Worm (Caenorhabditis elegans) whole organism, L4 larva: ENCODE data around the gene ccpp-6.

Source experiments
- F10B5.3 ChIP-seq: sonication (generic microtip); optimal IDR thresholded peaks from 2 replicates; lab custom pipeline; 2016; ENCODE audit warnings: mild to moderate bottlenecking, missing genetic modification characterization, missing compliant biosample characterization
- F26F4.8 ChIP-seq: fragments of 200-800 bp; sonication (Bioruptor generic); conservative IDR thresholded peaks from 2 replicates; pipeline ENCODE4 v1.3.6; 2022; ENCODE audit warnings: missing genetic modification characterization, missing compliant biosample characterization
- F44E2.7 ChIP-seq: fragments of 200-800 bp; sonication (Bioruptor generic); IDR thresholded peaks from 2 replicates; pipeline ENCODE4 v2.1.2; 2022; ENCODE audit warnings: missing genetic modification characterization, missing compliant biosample characterization
- T20F7.1 ChIP-seq: fragments of 200-800 bp; sonication (Bioruptor generic); optimal IDR thresholded peaks from 2 replicates; lab custom pipeline; 2018; ENCODE audit warnings: mild to moderate bottlenecking, missing genetic modification characterization, missing compliant biosample characterization
- T26A8.4 ChIP-seq: fragments of 200-800 bp; sonication (Bioruptor generic); IDR thresholded peaks from 2 replicates; pipeline ENCODE4 v1.3.6; 2022; ENCODE audit warnings: missing genetic modification characterization, missing compliant biosample characterization
- ZK337.2 ChIP-seq: fragments of 200-800 bp; sonication (Bioruptor generic); IDR thresholded peaks from 2 replicates; pipeline ENCODE4 v1.3.6; 2022; ENCODE audit warnings: missing genetic modification reagents, missing genetic modification characterization, missing compliant biosample characterization
- aha-1 ChIP-seq: fragments of 150-350 bp; peaks from one replicate; lab custom pipeline; 2014; ENCODE audit warnings: missing biosample characterization, missing genetic modification characterization
- ceh-28 ChIP-seq: fragments of 150-350 bp; optimal IDR thresholded peaks from 2 replicates; lab custom pipeline; 2014; ENCODE audit warnings: missing biosample characterization, missing genetic modification reagents, missing genetic modification characterization
- ceh-32 ChIP-seq: sonication (generic microtip); optimal IDR thresholded peaks from 2 replicates; lab custom pipeline; 2016; ENCODE audit warnings: mild to moderate bottlenecking, missing genetic modification characterization, missing compliant biosample characterization; ENCODE audit not compliant: poor library complexity
- cey-2 ChIP-seq: sonication (generic microtip); optimal IDR thresholded peaks from 3 replicates; lab custom pipeline; 2017; ENCODE audit warnings: missing genetic modification characterization, mild to moderate bottlenecking, missing compliant biosample characterization, antibody characterized with exemption, borderline replicate concordance; ENCODE audit not compliant: insufficient read depth
- ctbp-1 ChIP-seq: fragments of 200-800 bp; sonication (Bioruptor generic); IDR thresholded peaks from 2 replicates; pipeline ENCODE4 v1.3.6; 2022; ENCODE audit warnings: missing genetic modification reagents, missing genetic modification characterization, missing compliant biosample characterization
- daf-12 ChIP-seq: fragments of 150-350 bp; optimal IDR thresholded peaks from 2 replicates; lab custom pipeline; 2014; ENCODE audit warnings: missing biosample characterization, missing genetic modification reagents, missing genetic modification characterization
- dve-1 ChIP-seq: sonication (generic microtip); optimal IDR thresholded peaks from 2 replicates; lab custom pipeline; 2017; ENCODE audit warnings: antibody characterized with exemption, mild to moderate bottlenecking, missing genetic modification characterization, missing compliant biosample characterization; ENCODE audit not compliant: insufficient read depth
- fkh-10 ChIP-seq: fragments of 150-350 bp; optimal IDR thresholded peaks from 2 replicates; lab custom pipeline; 2014; ENCODE audit warnings: missing biosample characterization, missing genetic modification reagents, missing genetic modification characterization
- hif-1 ChIP-seq, 2 experiments: sonication (generic microtip); optimal IDR thresholded peaks; 2 replicates each; lab custom pipeline; 2016 to 2017; ENCODE audit warnings: missing compliant biosample characterization in 2 of 2, missing genetic modification characterization in 2 of 2, missing genetic modification reagents in 2 of 2, missing genotype in 2 of 2, mild to moderate bottlenecking in 1 of 2
- jun-1 ChIP-seq: fragments of 150-350 bp; optimal IDR thresholded peaks from 2 replicates; lab custom pipeline; 2014; ENCODE audit warnings: missing biosample characterization, missing genetic modification reagents, missing genetic modification characterization
- lin-15B ChIP-seq: fragments of 150-350 bp; sonication (generic microtip); optimal IDR thresholded peaks from 3 replicates; lab custom pipeline; 2014; ENCODE audit warnings: missing biosample characterization, missing genetic modification characterization
- lin-38 ChIP-seq: fragments of 200-800 bp; sonication (Bioruptor generic); IDR thresholded peaks from 2 replicates; pipeline ENCODE4 v1.3.6; 2022; ENCODE audit warnings: missing genetic modification reagents, missing genetic modification characterization, missing compliant biosample characterization
- lsy-2 ChIP-seq, 2 experiments: fragments of 150-350 bp in 1 of 2; sonication (generic microtip) in 1 of 2; optimal IDR thresholded peaks; 2 replicates each; lab custom pipeline; 2014 to 2017; ENCODE audit warnings: missing biosample characterization in 2 of 2, missing genetic modification characterization in 2 of 2
- madf-5 ChIP-seq, 2 experiments: fragments of 200-800 bp; sonication (Bioruptor generic); IDR thresholded peaks; 2 replicates each; pipeline ENCODE4 v1.3.6; 2022; ENCODE audit warnings: missing compliant biosample characterization in 2 of 2, missing genetic modification characterization in 2 of 2
- mdl-1 ChIP-seq, 2 experiments: fragments of 150-350 bp in 1 of 2; sonication (generic microtip) in 1 of 2; optimal IDR thresholded peaks; 2 replicates each; lab custom pipeline; 2014 to 2017; ENCODE audit warnings: missing biosample characterization in 2 of 2, missing genetic modification characterization in 2 of 2
- mdt-29 ChIP-seq: fragments of 200-800 bp; sonication (Bioruptor generic); IDR thresholded peaks from 2 replicates; pipeline ENCODE4 v1.3.6; 2022; ENCODE audit warnings: missing genetic modification reagents, missing genetic modification characterization, missing compliant biosample characterization
- mxl-2 ChIP-seq: fragments of 200-800 bp; sonication (Bioruptor generic); conservative IDR thresholded peaks from 2 replicates; pipeline ENCODE4 v1.3.6; 2022; ENCODE audit warnings: missing genetic modification reagents, missing genetic modification characterization, missing compliant biosample characterization
- mxl-3 ChIP-seq: fragments of 200-800 bp; sonication (Bioruptor generic); optimal IDR thresholded peaks from 2 replicates; lab custom pipeline; 2018; ENCODE audit warnings: mild to moderate bottlenecking, missing genetic modification characterization, missing compliant biosample characterization
- nhr-111 ChIP-seq: fragments of 200-800 bp; sonication (Bioruptor generic); optimal IDR thresholded peaks from 2 replicates; lab custom pipeline; 2018; ENCODE audit warnings: mild to moderate bottlenecking, missing genetic modification characterization, missing compliant biosample characterization
- nhr-25 ChIP-seq: sonication (generic microtip); optimal IDR thresholded peaks from 2 replicates; lab custom pipeline; 2017; ENCODE audit warnings: missing genetic modification characterization, mild to moderate bottlenecking, missing compliant biosample characterization, antibody characterized with exemption, moderate library complexity, borderline replicate concordance; ENCODE audit not compliant: insufficient read depth
- nhr-28 ChIP-seq: fragments of 150-350 bp; optimal IDR thresholded peaks from 2 replicates; lab custom pipeline; 2014; ENCODE audit warnings: missing biosample characterization, missing genetic modification characterization
- nhr-41 ChIP-seq: fragments of 200-800 bp; sonication (Bioruptor generic); IDR thresholded peaks from 2 replicates; pipeline ENCODE4 v1.3.6; 2022; ENCODE audit warnings: missing genetic modification reagents, missing genetic modification characterization, missing compliant biosample characterization
- nhr-42 ChIP-seq: fragments of 200-800 bp; sonication (Bioruptor generic); IDR thresholded peaks from 2 replicates; pipeline ENCODE4 v1.3.6; 2022; ENCODE audit warnings: missing genetic modification characterization, missing compliant biosample characterization
- nhr-48 ChIP-seq: sonication (generic microtip); optimal IDR thresholded peaks from 2 replicates; lab custom pipeline; 2016; ENCODE audit warnings: mild to moderate bottlenecking, missing genetic modification characterization, missing compliant biosample characterization
- nhr-6 ChIP-seq: fragments of 150-350 bp; optimal IDR thresholded peaks from 2 replicates; lab custom pipeline; 2014; ENCODE audit warnings: missing biosample characterization, missing genetic modification characterization
- pha-4 ChIP-seq, 2 experiments: fragments of 150-350 bp in 1 of 2; fragments of 200-800 bp in 1 of 2; sonication (Bioruptor generic) in 1 of 2; IDR thresholded peaks in 1 of 2; optimal IDR thresholded peaks in 1 of 2; 2 replicates each; pipeline versions ENCODE4 v1.3.6 to Lab custom; 2014 to 2022; ENCODE audit warnings: missing genetic modification characterization in 2 of 2, missing genetic modification reagents in 2 of 2, missing biosample characterization in 1 of 2, missing compliant biosample characterization in 1 of 2
- php-3 ChIP-seq: fragments of 200-800 bp; sonication (Bioruptor generic); IDR thresholded peaks from 2 replicates; pipeline ENCODE4 v1.3.6; 2022; ENCODE audit warnings: missing genetic modification reagents, missing genetic modification characterization, missing compliant biosample characterization
- pqm-1 ChIP-seq: sonication (generic microtip); optimal IDR thresholded peaks from 2 replicates; lab custom pipeline; 2017; ENCODE audit warnings: missing biosample characterization, missing genetic modification characterization
- saeg-2 ChIP-seq: fragments of 200-800 bp; sonication (Bioruptor generic); IDR thresholded peaks from 2 replicates; pipeline ENCODE4 v1.3.6; 2022; ENCODE audit warnings: missing genetic modification reagents, missing genetic modification characterization, missing compliant biosample characterization
- sdz-12 ChIP-seq: fragments of 200-800 bp; sonication (Bioruptor generic); optimal IDR thresholded peaks from 2 replicates; lab custom pipeline; 2018; ENCODE audit warnings: mild to moderate bottlenecking, missing genetic modification characterization, missing compliant biosample characterization
- set-16 ChIP-seq: fragments of 200-800 bp; sonication (Bioruptor generic); IDR thresholded peaks from 2 replicates; pipeline ENCODE4 v1.3.6; 2022; ENCODE audit warnings: missing genetic modification reagents, missing genetic modification characterization, missing compliant biosample characterization
- snpc-1.2 ChIP-seq: fragments of 200-800 bp; sonication (Bioruptor generic); IDR thresholded peaks from 2 replicates; pipeline ENCODE4 v1.3.6; 2022; ENCODE audit warnings: missing genetic modification reagents, missing genetic modification characterization, missing compliant biosample characterization
- spr-1 ChIP-seq: sonication (generic microtip); optimal IDR thresholded peaks from 2 replicates; lab custom pipeline; 2016; ENCODE audit warnings: mild to moderate bottlenecking, missing genetic modification characterization, missing compliant biosample characterization
- spr-3 ChIP-seq: fragments of 200-800 bp; sonication (Bioruptor generic); optimal IDR thresholded peaks from 2 replicates; lab custom pipeline; 2018; ENCODE audit warnings: mild to moderate bottlenecking, missing genetic modification characterization, missing compliant biosample characterization
- unc-39 ChIP-seq: sonication (generic microtip); optimal IDR thresholded peaks from 2 replicates; lab custom pipeline; 2017; ENCODE audit warnings: missing biosample characterization, missing genetic modification characterization
- unc-62 ChIP-seq, 3 experiments: fragments of 150-350 bp in 1 of 3; sonication (generic microtip); optimal IDR thresholded peaks in 2 of 3; peaks in 1 of 3; 1 replicate in 1 of 3; 2 replicates in 2 of 3; lab custom pipeline; 2014 to 2017; ENCODE audit warnings: missing biosample characterization in 3 of 3, missing genetic modification characterization in 3 of 3, missing genetic modification reagents in 3 of 3, missing genotype in 1 of 3
- vab-7 ChIP-seq: fragments of 200-800 bp; sonication (Bioruptor generic); IDR thresholded peaks from 2 replicates; pipeline ENCODE4 v1.3.6; 2022; ENCODE audit warnings: missing genetic modification reagents, missing genetic modification characterization, missing compliant biosample characterization
- zip-11 ChIP-seq: fragments of 200-800 bp; sonication (Bioruptor generic); IDR thresholded peaks from 2 replicates; pipeline ENCODE4 v1.3.6; 2022; ENCODE audit warnings: missing genetic modification characterization, missing compliant biosample characterization
- zip-2 ChIP-seq: fragments of 150-350 bp; optimal IDR thresholded peaks from 2 replicates; lab custom pipeline; 2014; ENCODE audit warnings: missing biosample characterization, missing genetic modification characterization
- ztf-11 ChIP-seq: fragments of 150-350 bp; optimal IDR thresholded peaks from 2 replicates; lab custom pipeline; 2014; ENCODE audit warnings: missing biosample characterization, missing genetic modification characterization

The ccpp-6 gene

ce11 chrII:5426054-5426453 is 38.9 kb upstream of the ccpp-6 start (continued):
- TF ChIP-seq nhr-48 (tag; lab: Kevin White, UChicago) (peak; percentile 38), zip-11 (GFP tag; lab: Robert Waterston, UW) (no peak), F44E2.7 (no peak), ztf-11 (tag; lab: Kevin White, UChicago) (no peak), ceh-28 (no peak), php-3 (no peak), nhr-28 (tag; lab: Kevin White, UChicago) (peak; percentile 76), saeg-2 (GFP tag; lab: Robert Waterston, UW) (no peak), ceh-32 (tag; lab: Kevin White, UChicago) (no peak), hif-1 (tag; optimal IDR thresholded peaks at IDR 0.05; lab: Kevin White, UChicago) (peak in 1 of 2 experiments; percentile 36), pqm-1 (tag; lab: Kevin White, UChicago) (peak; percentile 58), F26F4.8 (no peak), lin-15B (no peak), mdt-29 (no peak), zip-2 (tag; lab: Kevin White, UChicago) (no peak), mxl-2 (GFP tag; lab: Robert Waterston, UW) (no peak), ZK337.2 (GFP tag; lab: Robert Waterston, UW) (no peak), nhr-111 (GFP tag; lab: Kevin White, UChicago) (no peak), pha-4 (GFP tag; IDR thresholded peaks at IDR 0.05; lab: Robert Waterston, UW) (peak; percentile 55), pha-4 (tag; optimal IDR thresholded peaks at IDR 0.05; lab: Kevin White, UChicago) (peak; percentile 76), nhr-6 (tag; lab: Kevin White, UChicago) (peak; percentile 56), nhr-41 (GFP tag; lab: Robert Waterston, UW) (no peak)

ce11 chrII:5425633-5426032 is 38.5 kb upstream of the ccpp-6 start, which contains the start of gene F07F6.8:
F07F6.8 (minus strand) TSS chrII:5425733.
- TF ChIP-seq aha-1 (tag; lab: Kevin White, UChicago) (peak; percentile 31), sdz-12 (GFP tag; lab: Kevin White, UChicago) (no peak)
- TF ChIP-seq, all 104 proteins: peak for 1

- no peak for TF ChIP-seq daf-12 (tag; lab: Kevin White, UChicago)
- TF ChIP-seq vab-7 (GFP tag; lab: Robert Waterston, UW) = no peak
- TF ChIP-seq ctbp-1 (GFP tag; lab: Robert Waterston, UW) = no peak
- TF ChIP-seq nhr-41 (GFP tag; lab: Robert Waterston, UW) = no peak
- TF ChIP-seq nhr-28 (tag; lab: Kevin White, UChicago) = no peak
- no peak for TF ChIP-seq snpc-1.2
- TF ChIP-seq dve-1 (tag; lab: Kevin White, UChicago) = peak; percentile 14
- no peak for TF ChIP-seq spr-1 (tag; lab: Kevin White, UChicago)
- TF ChIP-seq unc-62 (GFP tag; optimal IDR thresholded peaks at IDR 0.05 in 1 of 2; lab: Kevin White, UChicago) = peak in 1 of 2 experiments; percentile 18
- TF ChIP-seq unc-62 (tag; optimal IDR thresholded peaks at IDR 0.05; lab: Kevin White, UChicago) = no peak
- no peak for TF ChIP-seq T26A8.4 (GFP tag; lab: Robert Waterston, UW)
- TF ChIP-seq lsy-2 (tag; optimal IDR thresholded peaks at IDR 0.05; lab: Kevin White, UChicago) = peak in 1 of 2 experiments; percentile 50
- peak; percentile 30 for TF ChIP-seq T20F7.1 (GFP tag; lab: Kevin White, UChicago)
- no peak for TF ChIP-seq pha-4 (GFP tag; IDR thresholded peaks at IDR 0.05; lab: Robert Waterston, UW)
- TF ChIP-seq pha-4 (tag; optimal IDR thresholded peaks at IDR 0.05; lab: Kevin White, UChicago) = no peak
- TF ChIP-seq spr-3 (GFP tag; lab: Kevin White, UChicago) = no peak
- TF ChIP-seq F10B5.3 (tag; lab: Kevin White, UChicago) = no peak
- TF ChIP-seq fkh-10 (GFP tag; lab: Kevin White, UChicago) = no peak
- no peak for TF ChIP-seq cey-2 (tag; lab: Kevin White, UChicago)
- TF ChIP-seq lin-38 = peak; percentile 27; the same call in 1 of the 2 replicates
- no peak for TF ChIP-seq php-3
- TF ChIP-seq nhr-25 (tag; lab: Kevin White, UChicago) = peak; percentile 13
- no peak for TF ChIP-seq unc-39 (tag; lab: Kevin White, UChicago)
- no peak for TF ChIP-seq mdl-1 (tag; optimal IDR thresholded peaks at IDR 0.05; lab: Kevin White, UChicago)
- TF ChIP-seq set-16 = no peak
- TF ChIP-seq madf-5 (GFP tag; IDR thresholded peaks at IDR 0.05; lab: Robert Waterston, UW) = no peak
- no peak for TF ChIP-seq nhr-42 (GFP tag; lab: Robert Waterston, UW)
- no peak for TF ChIP-seq jun-1 (tag; lab: Kevin White, UChicago)
- TF ChIP-seq mxl-3 (GFP tag; lab: Kevin White, UChicago) = no peak
Observed at ce11 chrII:5423832-5424231, 36.7 kb upstream of the ccpp-6 start, which contains the start of gene F07F6.7. F07F6.7 (minus strand) TSS chrII:5423858.
